Worm (Caenorhabditis elegans) whole organism, early embryonic: ENCODE results near the gene M03F8.1.

Experiments
- F13C5.2 ChIP-seq: sonication (generic microtip); optimal IDR thresholded peaks from 2 replicates; lab custom pipeline; 2017; ENCODE audit warnings: mild to moderate bottlenecking, missing genetic modification characterization, inconsistent platforms, missing compliant biosample characterization
- ama-1 ChIP-seq: fragments of 150-350 bp; optimal IDR thresholded peaks from 2 replicates; lab custom pipeline; 2014
- hmg-4 ChIP-seq: fragments of 200-800 bp; sonication (Bioruptor generic); optimal IDR thresholded peaks from 2 replicates; lab custom pipeline; 2018; ENCODE audit warnings: mild to moderate bottlenecking, missing genetic modification characterization, missing compliant biosample characterization
- hnd-1 ChIP-seq: sonication (generic microtip); optimal IDR thresholded peaks from 2 replicates; lab custom pipeline; 2016; ENCODE audit warnings: missing genetic modification characterization, missing compliant biosample characterization

DNA sequence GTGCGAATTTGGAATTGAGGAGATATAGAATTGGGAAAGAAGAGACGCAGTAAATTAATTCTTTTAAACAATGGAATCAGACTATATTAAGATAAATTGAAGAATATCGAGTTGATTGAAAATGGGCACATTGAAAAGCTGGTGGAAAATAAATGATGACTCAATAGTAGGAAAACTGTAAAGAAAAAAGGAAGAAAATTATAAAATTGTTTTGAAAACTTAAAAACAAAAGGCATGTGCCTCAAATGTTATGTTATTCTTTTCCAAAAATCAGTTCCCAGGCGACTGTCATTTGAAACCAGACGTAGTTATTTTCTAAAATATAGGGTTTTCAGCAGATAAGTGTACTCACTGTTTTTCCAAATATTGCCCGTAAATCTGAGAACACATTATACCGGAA lies 31.3 kb upstream of the M03F8.1 start, which contains the start of gene C04E6.12:
- no peak for TF ChIP-seq hmg-4 (GFP tag; lab: Kevin White, UChicago)
- no peak for TF ChIP-seq F13C5.2 (tag; lab: Kevin White, UChicago)
- TF ChIP-seq hnd-1: no peak
- no peak for TF ChIP-seq ama-1 (lab: Kevin White, UChicago)
